Fruit fly (Drosophila melanogaster) whole organism, pupa: Measurements from ENCODE around the gene Ac13E.

Experiments used
- CG12605 ChIP-seq: fragments of 200-800 bp; sonication (Bioruptor generic); IDR thresholded peaks from 2 replicates; pipeline ENCODE4 v1.3.6; 2022; ENCODE audit warnings: missing biosample characterization, missing genetic modification characterization
- CG13204 ChIP-seq: fragments of 200-800 bp; sonication (Bioruptor generic); optimal IDR thresholded peaks from 2 replicates; lab custom pipeline; 2018; ENCODE audit warnings: missing biosample characterization, mild to moderate bottlenecking, missing genetic modification characterization, moderate library complexity
- CG14655 ChIP-seq: fragments of 200-800 bp; sonication (Bioruptor generic); optimal IDR thresholded peaks from 3 replicates; lab custom pipeline; 2017; ENCODE audit warnings: mild to moderate bottlenecking, missing biosample characterization, missing genetic modification reagents, missing genetic modification characterization
- CG15710 ChIP-seq: fragments of 200-800 bp; sonication (Bioruptor generic); optimal IDR thresholded peaks from 2 replicates; lab custom pipeline; 2018; ENCODE audit warnings: missing biosample characterization, mild to moderate bottlenecking, missing genetic modification characterization, moderate library complexity
- CG32121 ChIP-seq: fragments of 200-800 bp; sonication (Bioruptor generic); IDR thresholded peaks from 2 replicates; pipeline ENCODE4 v1.3.6; 2022; ENCODE audit warnings: missing biosample characterization, missing genetic modification characterization
- CG34367 ChIP-seq: fragments of 200-800 bp; sonication (Bioruptor generic); optimal IDR thresholded peaks from 2 replicates; lab custom pipeline; 2018; ENCODE audit warnings: missing biosample characterization, mild to moderate bottlenecking, missing genetic modification characterization
- CG4496 ChIP-seq: fragments of 200-800 bp; sonication (Bioruptor generic); IDR thresholded peaks from 3 replicates; pipeline ENCODE4 v1.3.6; 2022; ENCODE audit warnings: missing biosample characterization, missing genetic modification characterization
- CG8159 ChIP-seq: fragments of 200-800 bp; sonication (Bioruptor generic); optimal IDR thresholded peaks from 3 replicates; lab custom pipeline; 2018; ENCODE audit warnings: missing biosample characterization, mild to moderate bottlenecking, missing genetic modification characterization, moderate library complexity
- CG8301 ChIP-seq: fragments of 200-800 bp; sonication (Bioruptor generic); optimal IDR thresholded peaks from 2 replicates; lab custom pipeline; 2018; ENCODE audit warnings: missing biosample characterization, mild to moderate bottlenecking, missing genetic modification characterization
- CG9948 ChIP-seq: fragments of 200-800 bp; sonication (Bioruptor generic); optimal IDR thresholded peaks from 2 replicates; lab custom pipeline; 2018; ENCODE audit warnings: missing biosample characterization, mild to moderate bottlenecking, missing genetic modification characterization, moderate library complexity
- EcR ChIP-seq: fragments of 200-800 bp; sonication (Bioruptor generic); optimal IDR thresholded peaks from 3 replicates; lab custom pipeline; 2019; ENCODE audit warnings: missing biosample characterization, missing genetic modification characterization, mild to moderate bottlenecking, moderate library complexity, missing genetic modification reagents
- Snoo ChIP-seq: fragments of 200-800 bp; sonication (Bioruptor generic); optimal IDR thresholded peaks from 3 replicates; lab custom pipeline; 2017; ENCODE audit warnings: missing biosample characterization, mild to moderate bottlenecking, missing genetic modification characterization, inconsistent platforms
- gl ChIP-seq: fragments of 200-800 bp; sonication (Bioruptor generic); optimal IDR thresholded peaks from 2 replicates; lab custom pipeline; 2018; ENCODE audit warnings: missing biosample characterization, mild to moderate bottlenecking, missing genetic modification characterization
- rn ChIP-seq: fragments of 200-800 bp; sonication (Bioruptor generic); IDR thresholded peaks from 2 replicates; pipeline ENCODE4 v1.3.6; 2022; ENCODE audit warnings: missing biosample characterization, missing genetic modification characterization

DNA sequence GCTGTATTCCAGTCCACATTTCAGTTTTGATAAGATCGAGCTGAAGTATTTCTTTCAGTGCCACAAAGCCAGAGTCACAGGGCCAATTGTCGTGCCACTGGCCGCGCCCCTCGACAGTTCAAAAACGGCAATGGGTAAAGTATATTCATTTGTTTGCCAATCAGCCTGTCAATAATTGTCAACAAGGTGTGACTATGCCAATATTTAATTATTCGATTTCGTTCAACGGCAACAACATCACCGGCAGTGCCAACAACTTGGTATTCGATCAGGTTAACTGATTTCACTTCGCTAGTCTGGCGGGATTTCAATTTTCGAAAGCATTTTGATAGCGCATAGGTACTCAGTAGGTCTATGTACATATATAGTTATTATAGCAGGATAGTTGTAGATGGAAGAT is 48.4 kb upstream of the Ac13E start:
- no peak for TF ChIP-seq CG8301 (tag; lab: Kevin White, UChicago)
- TF ChIP-seq CG9948 (tag; lab: Kevin White, UChicago): no peak
- TF ChIP-seq CG15710: no peak
- TF ChIP-seq EcR: no peak
- TF ChIP-seq CG8159 (tag; lab: Kevin White, UChicago): no peak
- no peak for TF ChIP-seq CG32121
- no peak for TF ChIP-seq CG4496 (GFP tag; lab: Robert Waterston, UW)
- TF ChIP-seq rn: no peak
- no peak for TF ChIP-seq CG12605
- no peak for TF ChIP-seq Snoo (tag; lab: Kevin White, UChicago)
- TF ChIP-seq CG34367 (tag; lab: Kevin White, UChicago): no peak
- TF ChIP-seq gl (tag; lab: Kevin White, UChicago): no peak
- TF ChIP-seq CG13204 (GFP tag; lab: Kevin White, UChicago): no peak
- no peak for TF ChIP-seq CG14655 (GFP tag; lab: Kevin White, UChicago)
